Fruit fly (Drosophila melanogaster): ENCODE measurements around the gene msi.

DNA sequence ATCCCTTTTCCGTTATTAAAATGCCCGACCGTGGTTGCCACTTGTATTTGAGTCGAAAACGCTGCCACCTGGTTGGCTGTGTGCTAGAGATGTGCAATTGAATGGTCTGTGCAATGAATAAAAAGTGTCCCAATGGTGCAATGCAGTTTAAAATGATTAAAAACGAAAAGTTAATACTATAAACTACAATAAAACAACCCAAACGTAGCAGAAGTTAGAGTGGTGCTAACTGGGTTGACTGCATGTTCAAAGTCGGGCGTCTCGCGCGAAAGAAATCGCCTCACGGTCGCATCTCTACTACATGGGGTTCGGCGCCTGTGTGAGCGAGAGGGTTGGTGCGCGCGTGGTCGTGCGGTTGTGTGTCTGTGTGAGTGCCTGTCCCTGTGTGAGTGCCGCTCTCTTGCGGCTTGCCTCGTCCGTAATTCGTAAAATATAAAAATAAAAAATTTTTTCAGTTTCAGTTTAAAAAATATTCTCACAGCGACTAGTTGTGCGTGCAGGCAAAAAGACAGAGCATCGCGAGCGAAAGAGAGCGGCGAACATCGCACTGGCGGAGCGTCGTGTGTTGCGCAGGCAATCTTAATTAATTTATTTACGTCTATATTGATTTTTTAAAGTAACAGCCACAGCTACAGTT lies 131.1 kb downstream of the msi start:
- TF ChIP-seq CG8478 (optimal IDR thresholded peaks at IDR 0.05) (no peak), CTCF (optimal IDR thresholded peaks at IDR 0.05) (peak in 1 of 2 experiments; percentile 26)
